Worm (Caenorhabditis elegans): Measurements from ENCODE around the gene irld-27.

irld-27 gene

ce11 chrII:3370061-3370460 is 37.9 kb downstream of the irld-27 start, which contains the start of gene Y49F6C.8:
TSS of gene Y49F6C.8 (minus strand) at chrII:3370111.
- no peak for TF ChIP-seq ztf-23 (GFP tag; IDR thresholded peaks at IDR 0.05)
- TF ChIP-seq ref-1 (GFP tag; conservative IDR thresholded peaks at IDR 0.05) = no peak
- TF ChIP-seq flt-1 (GFP tag; IDR thresholded peaks at IDR 0.05) = no peak
- no peak for TF ChIP-seq tab-1 (GFP tag; IDR thresholded peaks at IDR 0.05)
- TF ChIP-seq ztf-29 (GFP tag; IDR thresholded peaks at IDR 0.05) = no peak
- TF ChIP-seq cog-1 (tag; optimal IDR thresholded peaks at IDR 0.05) = no peak

- TF ChIP-seq klf-2 (GFP tag; conservative IDR thresholded peaks at IDR 0.05) (no peak), cog-1 (tag; optimal IDR thresholded peaks at IDR 0.05) (no peak), ztf-29 (GFP tag; IDR thresholded peaks at IDR 0.05) (no peak), T22C8.4 (GFP tag; IDR thresholded peaks at IDR 0.05) (no peak), ref-1 (GFP tag; conservative IDR thresholded peaks at IDR 0.05) (no peak), flt-1 (GFP tag; IDR thresholded peaks at IDR 0.05) (no peak), tab-1 (GFP tag; IDR thresholded peaks at IDR 0.05) (no peak), ztf-23 (GFP tag; IDR thresholded peaks at IDR 0.05) (no peak), med-1 (GFP tag; optimal IDR thresholded peaks at IDR 0.05; ENCODE audit: insufficient read depth) (no peak)
Observed at ce11 chrII:3371010-3371409, 38.9 kb downstream of the irld-27 start, which contains the start of gene bath-23. TSS of gene bath-23 (plus strand) at chrII:3371310.

ce11 chrII:3373875-3374274 is 41.7 kb downstream of the irld-27 start:
- TF ChIP-seq ref-1 (GFP tag; conservative IDR thresholded peaks at IDR 0.05) (no peak), med-1 (GFP tag; optimal IDR thresholded peaks at IDR 0.05; ENCODE audit: insufficient read depth) (no peak), flt-1 (GFP tag; IDR thresholded peaks at IDR 0.05) (no peak)

ce11 chrII:3374779-3375178 is 42.6 kb downstream of the irld-27 start, which contains the start of gene bath-10:
TSS of gene bath-10 (plus strand) at chrII:3375079.
- TF ChIP-seq ref-1 (GFP tag; conservative IDR thresholded peaks at IDR 0.05) (no peak), ztf-29 (GFP tag; IDR thresholded peaks at IDR 0.05) (no peak), cog-1 (tag; optimal IDR thresholded peaks at IDR 0.05) (no peak), flt-1 (GFP tag; IDR thresholded peaks at IDR 0.05) (no peak), klf-2 (GFP tag; conservative IDR thresholded peaks at IDR 0.05) (no peak), tab-1 (GFP tag; IDR thresholded peaks at IDR 0.05) (no peak), med-1 (GFP tag; optimal IDR thresholded peaks at IDR 0.05; ENCODE audit: insufficient read depth) (no peak), T22C8.4 (GFP tag; IDR thresholded peaks at IDR 0.05) (no peak), ztf-23 (GFP tag; IDR thresholded peaks at IDR 0.05) (no peak)

- TF ChIP-seq T22C8.4 (GFP tag; IDR thresholded peaks at IDR 0.05) (no peak), ztf-29 (GFP tag; IDR thresholded peaks at IDR 0.05) (no peak), ztf-23 (GFP tag; IDR thresholded peaks at IDR 0.05) (no peak), med-1 (GFP tag; optimal IDR thresholded peaks at IDR 0.05; ENCODE audit: insufficient read depth) (no peak), cog-1 (tag; optimal IDR thresholded peaks at IDR 0.05) (no peak), ref-1 (GFP tag; conservative IDR thresholded peaks at IDR 0.05) (no peak), klf-2 (GFP tag; conservative IDR thresholded peaks at IDR 0.05) (no peak), flt-1 (GFP tag; IDR thresholded peaks at IDR 0.05) (no peak), tab-1 (GFP tag; IDR thresholded peaks at IDR 0.05) (no peak)
Observed at ce11 chrII:3375302-3375701, 43.2 kb downstream of the irld-27 start.

ce11 chrII:3376789-3377188 is 44.6 kb downstream of the irld-27 start, which contains the start of gene bath-9:
TSS of gene bath-9 (plus strand) at chrII:3377089.
- TF ChIP-seq klf-2 (GFP tag; conservative IDR thresholded peaks at IDR 0.05) (no peak), ref-1 (GFP tag; conservative IDR thresholded peaks at IDR 0.05) (no peak), ztf-23 (GFP tag; IDR thresholded peaks at IDR 0.05) (no peak), med-1 (GFP tag; optimal IDR thresholded peaks at IDR 0.05; ENCODE audit: insufficient read depth) (no peak), ztf-29 (GFP tag; IDR thresholded peaks at IDR 0.05) (no peak), T22C8.4 (GFP tag; IDR thresholded peaks at IDR 0.05) (no peak), flt-1 (GFP tag; IDR thresholded peaks at IDR 0.05) (no peak), tab-1 (GFP tag; IDR thresholded peaks at IDR 0.05) (no peak), cog-1 (tag; optimal IDR thresholded peaks at IDR 0.05) (no peak)

ce11 chrII:3378275-3378674 is 46.1 kb downstream of the irld-27 start, which contains the start of gene Y49F6C.2:
TSS of gene Y49F6C.2 (plus strand) at chrII:3378575.
- TF ChIP-seq tab-1 (GFP tag; IDR thresholded peaks at IDR 0.05) = no peak
- no peak for TF ChIP-seq ztf-29 (GFP tag; IDR thresholded peaks at IDR 0.05)
- TF ChIP-seq cog-1 (tag; optimal IDR thresholded peaks at IDR 0.05) = no peak
- TF ChIP-seq klf-2 (GFP tag; conservative IDR thresholded peaks at IDR 0.05) = no peak

- TF ChIP-seq flt-1 (GFP tag; IDR thresholded peaks at IDR 0.05) = no peak
- no peak for TF ChIP-seq tab-1 (GFP tag; IDR thresholded peaks at IDR 0.05)
- no peak for TF ChIP-seq med-1 (GFP tag; optimal IDR thresholded peaks at IDR 0.05; ENCODE audit: insufficient read depth)
- no peak for TF ChIP-seq ztf-23 (GFP tag; IDR thresholded peaks at IDR 0.05)
- no peak for TF ChIP-seq klf-2 (GFP tag; conservative IDR thresholded peaks at IDR 0.05)
- no peak for TF ChIP-seq ref-1 (GFP tag; conservative IDR thresholded peaks at IDR 0.05)
- TF ChIP-seq ztf-29 (GFP tag; IDR thresholded peaks at IDR 0.05) = no peak
- TF ChIP-seq cog-1 (tag; optimal IDR thresholded peaks at IDR 0.05) = no peak
- no peak for TF ChIP-seq T22C8.4 (GFP tag; IDR thresholded peaks at IDR 0.05)
Observed at ce11 chrII:3381510-3381909, 49.4 kb downstream of the irld-27 start, which contains the start of gene T06D4.1. TSS of gene T06D4.1 (plus strand) at chrII:3381830.

ce11 chrII:3383116-3383515 is 51.0 kb downstream of the irld-27 start:
- no peak for TF ChIP-seq ztf-23 (GFP tag; IDR thresholded peaks at IDR 0.05)
- TF ChIP-seq klf-2 (GFP tag; conservative IDR thresholded peaks at IDR 0.05) = no peak
- no peak for TF ChIP-seq T22C8.4 (GFP tag; IDR thresholded peaks at IDR 0.05)
- TF ChIP-seq tab-1 (GFP tag; IDR thresholded peaks at IDR 0.05) = no peak
- no peak for TF ChIP-seq ref-1 (GFP tag; conservative IDR thresholded peaks at IDR 0.05)
- TF ChIP-seq med-1 (GFP tag; optimal IDR thresholded peaks at IDR 0.05; ENCODE audit: insufficient read depth) = no peak
- TF ChIP-seq ztf-29 (GFP tag; IDR thresholded peaks at IDR 0.05) = no peak
- no peak for TF ChIP-seq cog-1 (tag; optimal IDR thresholded peaks at IDR 0.05)
- no peak for TF ChIP-seq flt-1 (GFP tag; IDR thresholded peaks at IDR 0.05)
